Worm (Caenorhabditis elegans) whole organism, late embryonic: Measurements from ENCODE around the gene rcq-5.

ENCODE experiments used
- C08G9.2 ChIP-seq: sonication (generic microtip); optimal IDR thresholded peaks from 2 replicates; lab custom pipeline; 2016; ENCODE audit warnings: mild to moderate bottlenecking, missing genetic modification characterization, moderate library complexity, missing compliant biosample characterization
- C38D4.7 ChIP-seq: fragments of 200-800 bp; sonication (Bioruptor generic); optimal IDR thresholded peaks from 2 replicates; lab custom pipeline; 2018; ENCODE audit warnings: mild to moderate bottlenecking, missing genetic modification characterization, moderate library complexity, missing compliant biosample characterization
- T23F11.4 ChIP-seq: fragments of 200-800 bp; sonication (Bioruptor generic); optimal IDR thresholded peaks from 2 replicates; lab custom pipeline; 2018; ENCODE audit warnings: mild to moderate bottlenecking, missing genetic modification characterization, missing compliant biosample characterization
- Y22D7AL.16 ChIP-seq: sonication (generic microtip); optimal IDR thresholded peaks from 2 replicates; lab custom pipeline; 2016; ENCODE audit warnings: missing genetic modification characterization, missing compliant biosample characterization
- ahr-1 ChIP-seq: sonication (generic microtip); optimal IDR thresholded peaks from 2 replicates; lab custom pipeline; 2016; ENCODE audit warnings: missing genetic modification characterization, missing compliant biosample characterization
- ceh-18 ChIP-seq: sonication (generic microtip); optimal IDR thresholded peaks from 2 replicates; lab custom pipeline; 2016; ENCODE audit warnings: missing genetic modification characterization, missing compliant biosample characterization
- ceh-2 ChIP-seq: sonication (generic microtip); optimal IDR thresholded peaks from 2 replicates; lab custom pipeline; 2016; ENCODE audit warnings: missing genotype, missing genetic modification characterization, missing compliant biosample characterization
- ceh-22 ChIP-seq: sonication (generic microtip); optimal IDR thresholded peaks from 2 replicates; lab custom pipeline; 2017; ENCODE audit warnings: missing biosample characterization, missing genetic modification characterization
- ceh-24 ChIP-seq: sonication (generic microtip); optimal IDR thresholded peaks from 2 replicates; lab custom pipeline; 2016; ENCODE audit warnings: mild to moderate bottlenecking, missing genetic modification characterization, missing compliant biosample characterization
- ceh-30 ChIP-seq: fragments of 150-350 bp; optimal IDR thresholded peaks from 2 replicates; lab custom pipeline; 2014; ENCODE audit warnings: missing biosample characterization, missing genetic modification characterization
- ceh-34 ChIP-seq: sonication (generic microtip); optimal IDR thresholded peaks from 2 replicates; lab custom pipeline; 2016; ENCODE audit warnings: mild to moderate bottlenecking, missing genetic modification characterization, missing compliant biosample characterization
- ceh-45 ChIP-seq: fragments of 200-800 bp; sonication (Bioruptor generic); IDR thresholded peaks from 2 replicates; pipeline ENCODE4 v1.3.6; 2022; ENCODE audit warnings: missing genetic modification reagents, missing genetic modification characterization, missing compliant biosample characterization
- che-1 ChIP-seq: sonication (generic microtip); optimal IDR thresholded peaks from 2 replicates; lab custom pipeline; 2016; ENCODE audit warnings: mild to moderate bottlenecking, missing genetic modification characterization, missing compliant biosample characterization
- dve-1 ChIP-seq: sonication (generic microtip); optimal IDR thresholded peaks from 2 replicates; lab custom pipeline; 2017; ENCODE audit warnings: antibody characterized with exemption, mild to moderate bottlenecking, missing genetic modification characterization, missing compliant biosample characterization
- elt-2 ChIP-seq: sonication (generic microtip); optimal IDR thresholded peaks from 2 replicates; lab custom pipeline; 2016; ENCODE audit warnings: missing genetic modification reagents, missing genetic modification characterization, missing compliant biosample characterization
- eyg-1 ChIP-seq: sonication (generic microtip); optimal IDR thresholded peaks from 2 replicates; lab custom pipeline; 2016; ENCODE audit warnings: missing genotype, missing genetic modification characterization, missing compliant biosample characterization
- fax-1 ChIP-seq: sonication (generic microtip); optimal IDR thresholded peaks from 2 replicates; lab custom pipeline; 2016; ENCODE audit warnings: missing genotype, missing genetic modification characterization, missing compliant biosample characterization
- fkh-10 ChIP-seq: fragments of 150-350 bp; optimal IDR thresholded peaks from 2 replicates; lab custom pipeline; 2014; ENCODE audit warnings: missing biosample characterization, missing genetic modification reagents, missing genetic modification characterization
- fkh-6 ChIP-seq: sonication (generic microtip); optimal IDR thresholded peaks from 2 replicates; lab custom pipeline; 2016; ENCODE audit warnings: missing genetic modification characterization, missing compliant biosample characterization
- hlh-30 ChIP-seq: sonication (generic microtip); optimal IDR thresholded peaks from 2 replicates; lab custom pipeline; 2017; ENCODE audit warnings: antibody characterized with exemption, missing genetic modification characterization, missing compliant biosample characterization; ENCODE audit not compliant: insufficient read depth
- hlh-6 ChIP-seq: sonication (generic microtip); optimal IDR thresholded peaks from 2 replicates; lab custom pipeline; 2016; ENCODE audit warnings: missing genotype, missing genetic modification characterization, missing compliant biosample characterization
- hlh-8 ChIP-seq: sonication (generic microtip); optimal IDR thresholded peaks from 2 replicates; lab custom pipeline; 2016; ENCODE audit warnings: missing genotype, missing genetic modification characterization, missing compliant biosample characterization
- mec-3 ChIP-seq: sonication (generic microtip); optimal IDR thresholded peaks from 2 replicates; lab custom pipeline; 2016; ENCODE audit warnings: borderline replicate concordance, missing genetic modification characterization, missing compliant biosample characterization
- nfya-1 ChIP-seq: sonication (generic microtip); optimal IDR thresholded peaks from 2 replicates; lab custom pipeline; 2017; ENCODE audit warnings: missing genetic modification characterization, mild to moderate bottlenecking, missing compliant biosample characterization, antibody characterized with exemption, moderate library complexity
- pax-1 ChIP-seq: fragments of 150-350 bp; optimal IDR thresholded peaks from 2 replicates; lab custom pipeline; 2014; ENCODE audit warnings: missing biosample characterization, missing genetic modification characterization
- pha-2 ChIP-seq: sonication (generic microtip); optimal IDR thresholded peaks from 2 replicates; lab custom pipeline; 2017; ENCODE audit warnings: mild to moderate bottlenecking, missing genetic modification characterization, missing compliant biosample characterization
- pros-1 ChIP-seq: fragments of 150-350 bp; optimal IDR thresholded peaks from 2 replicates; lab custom pipeline; 2014; ENCODE audit warnings: missing biosample characterization, missing genetic modification reagents, missing genetic modification characterization
- ref-2 ChIP-seq: sonication (generic microtip); optimal IDR thresholded peaks from 2 replicates; lab custom pipeline; 2016; ENCODE audit warnings: missing genetic modification characterization, missing compliant biosample characterization
- sdc-2 ChIP-seq: sonication (generic microtip); optimal IDR thresholded peaks from 2 replicates; lab custom pipeline; 2016; ENCODE audit warnings: missing genotype, missing genetic modification characterization, missing compliant biosample characterization
- sox-2 ChIP-seq: fragments of 200-800 bp; sonication (Bioruptor generic); IDR thresholded peaks from 2 replicates; pipeline ENCODE4 v1.3.6; 2022; ENCODE audit warnings: missing genetic modification reagents, missing genetic modification characterization, missing compliant biosample characterization
- sox-4 ChIP-seq: sonication (generic microtip); optimal IDR thresholded peaks from 2 replicates; lab custom pipeline; 2017; ENCODE audit warnings: mild to moderate bottlenecking, missing genetic modification characterization, inconsistent platforms, missing compliant biosample characterization
- syd-9 ChIP-seq: sonication (generic microtip); optimal IDR thresholded peaks from 2 replicates; lab custom pipeline; 2016; ENCODE audit warnings: mild to moderate bottlenecking, missing genetic modification characterization, moderate library complexity, missing compliant biosample characterization
- tbx-2 ChIP-seq: sonication (generic microtip); optimal IDR thresholded peaks from 2 replicates; lab custom pipeline; 2016; ENCODE audit warnings: missing genetic modification characterization, missing compliant biosample characterization
- tbx-7 ChIP-seq: sonication (generic microtip); optimal IDR thresholded peaks from 2 replicates; lab custom pipeline; 2016; ENCODE audit warnings: missing genotype, missing genetic modification characterization, missing compliant biosample characterization
- ttx-3 ChIP-seq: sonication (generic microtip); optimal IDR thresholded peaks from 2 replicates; lab custom pipeline; 2016; ENCODE audit warnings: missing genetic modification reagents, missing genetic modification characterization, missing compliant biosample characterization
- unc-3 ChIP-seq, 2 experiments: fragments of 200-800 bp in 1 of 2; sonication (Bioruptor generic) in 1 of 2; sonication (generic microtip) in 1 of 2; conservative IDR thresholded peaks in 1 of 2; optimal IDR thresholded peaks in 1 of 2; 2 replicates each; pipeline versions ENCODE4 v1.3.6 to Lab custom; 2016 to 2022; ENCODE audit warnings: missing compliant biosample characterization in 2 of 2, missing genetic modification characterization in 2 of 2, missing genetic modification reagents in 1 of 2
- unc-42 ChIP-seq: sonication (generic microtip); optimal IDR thresholded peaks from 2 replicates; lab custom pipeline; 2016; ENCODE audit warnings: missing genotype, missing genetic modification characterization, missing compliant biosample characterization
- unc-55 ChIP-seq: sonication (generic microtip); optimal IDR thresholded peaks from 2 replicates; lab custom pipeline; 2017; ENCODE audit warnings: missing biosample characterization, missing genetic modification reagents, missing genetic modification characterization
- unc-86 ChIP-seq: sonication (generic microtip); optimal IDR thresholded peaks from 2 replicates; lab custom pipeline; 2016; ENCODE audit warnings: missing genetic modification characterization, missing compliant biosample characterization
- ztf-16 ChIP-seq: sonication (generic microtip); optimal IDR thresholded peaks from 2 replicates; lab custom pipeline; 2017; ENCODE audit warnings: missing genetic modification characterization, missing compliant biosample characterization

The rcq-5 gene

ce11 chrIII:4009181-4009580 is 48.6 kb downstream of the rcq-5 start:
- TF ChIP-seq ref-2 (tag; lab: Kevin White, UChicago) (no peak), sdc-2 (no peak), sox-4 (no peak), ahr-1 (no peak), nfya-1 (tag; lab: Kevin White, UChicago) (peak; percentile 86), ttx-3 (tag; lab: Kevin White, UChicago) (no peak), ceh-45 (GFP tag; lab: Robert Waterston, UW) (no peak), hlh-30 (tag; lab: Kevin White, UChicago) (no peak)

ce11 chrIII:4007017-4007416 is 50.8 kb downstream of the rcq-5 start:
- TF ChIP-seq unc-3 (GFP tag; conservative IDR thresholded peaks at IDR 0.05; lab: Robert Waterston, UW) (no peak), unc-3 (tag; optimal IDR thresholded peaks at IDR 0.05; lab: Kevin White, UChicago) (no peak), hlh-6 (tag; lab: Kevin White, UChicago) (no peak), C08G9.2 (tag; lab: Kevin White, UChicago) (no peak), ceh-45 (GFP tag; lab: Robert Waterston, UW) (no peak), Y22D7AL.16 (tag; lab: Kevin White, UChicago) (no peak)

- peak; percentile 84 for TF ChIP-seq unc-42 (tag; lab: Kevin White, UChicago)
- TF ChIP-seq pha-2 (tag; lab: Kevin White, UChicago) = no peak
- TF ChIP-seq unc-55 (GFP tag; lab: Kevin White, UChicago) = peak; percentile 48
- peak; percentile 34 for TF ChIP-seq nfya-1 (tag; lab: Kevin White, UChicago)
- no peak for TF ChIP-seq T23F11.4 (GFP tag; lab: Kevin White, UChicago)
These were observed 52.2 kb downstream of the rcq-5 start, which contains the start of gene pxd-1 for ce11 chrIII:4005446-4006192. TSS of gene pxd-1 (plus strand) at chrIII:4006142.

ce11 chrIII:4004064-4004580 is 53.7 kb downstream of the rcq-5 start, which contains the start of gene tif-1A:
TSS of gene tif-1A (minus strand) at chrIII:4004114.
- no peak for TF ChIP-seq dve-1
- TF ChIP-seq unc-3 (GFP tag; conservative IDR thresholded peaks at IDR 0.05; lab: Robert Waterston, UW) = no peak
- TF ChIP-seq unc-3 (tag; optimal IDR thresholded peaks at IDR 0.05; lab: Kevin White, UChicago) = no peak
- peak; percentile 88 for TF ChIP-seq elt-2 (tag; lab: Kevin White, UChicago)
- TF ChIP-seq syd-9 (tag; lab: Kevin White, UChicago) = no peak
- TF ChIP-seq pax-1 (tag; lab: Kevin White, UChicago) = no peak
- TF ChIP-seq pha-2 (tag; lab: Kevin White, UChicago) = peak; percentile 30
- no peak for TF ChIP-seq ceh-22 (tag; lab: Kevin White, UChicago)
- peak; percentile 44 for TF ChIP-seq che-1 (tag; lab: Kevin White, UChicago)
- TF ChIP-seq pros-1 (tag; lab: Kevin White, UChicago) = no peak
- TF ChIP-seq nfya-1 (tag; lab: Kevin White, UChicago) = peak; percentile 65
- no peak for TF ChIP-seq sox-2 (GFP tag; lab: Robert Waterston, UW)
- no peak for TF ChIP-seq hlh-8
- TF ChIP-seq fkh-10 (GFP tag; lab: Kevin White, UChicago) = no peak
- TF ChIP-seq ceh-34 = peak; percentile 22
- TF ChIP-seq tbx-7 (tag; lab: Kevin White, UChicago) = no peak
- TF ChIP-seq Y22D7AL.16 (tag; lab: Kevin White, UChicago) = peak; percentile 25
- TF ChIP-seq fkh-6 (tag; lab: Kevin White, UChicago) = no peak
- TF ChIP-seq eyg-1 (tag; lab: Kevin White, UChicago) = no peak
- peak; percentile 50 for TF ChIP-seq unc-86
- TF ChIP-seq unc-42 (tag; lab: Kevin White, UChicago) = peak; percentile 27
- peak; percentile 32 for TF ChIP-seq tbx-2 (tag; lab: Kevin White, UChicago)
- TF ChIP-seq sox-4 = no peak
- TF ChIP-seq ceh-2 (tag; lab: Kevin White, UChicago) = peak; percentile 12
- TF ChIP-seq ceh-24 = no peak
- no peak for TF ChIP-seq fax-1 (tag; lab: Kevin White, UChicago)
- TF ChIP-seq ceh-18 = peak; percentile 12
- no peak for TF ChIP-seq ztf-16 (tag; lab: Kevin White, UChicago)
- TF ChIP-seq mec-3 (tag; lab: Kevin White, UChicago) = no peak
- TF ChIP-seq C38D4.7 (GFP tag; lab: Kevin White, UChicago) = peak; percentile 11
- peak; percentile 46 for TF ChIP-seq ceh-30 (tag; lab: Kevin White, UChicago)
